Fruit fly (Drosophila melanogaster) whole organism, adult: ENCODE data around the gene Ent2.

Source experiments
- CG11617 ChIP-seq: fragments of 200-800 bp; sonication (Bioruptor generic); optimal IDR thresholded peaks from 2 replicates; lab custom pipeline; 2017; ENCODE audit warnings: mild to moderate bottlenecking, missing biosample characterization, missing genetic modification reagents, missing genetic modification characterization
- CG12768 ChIP-seq: fragments of 200-800 bp; sonication (Bioruptor generic); optimal IDR thresholded peaks from 2 replicates; lab custom pipeline; 2017; ENCODE audit warnings: missing biosample characterization, missing genetic modification characterization, mild to moderate bottlenecking, moderate library complexity, missing genetic modification reagents
- CG14711 ChIP-seq: fragments of 200-800 bp; sonication (Bioruptor generic); optimal IDR thresholded peaks from 2 replicates; lab custom pipeline; 2018; ENCODE audit warnings: missing biosample characterization, mild to moderate bottlenecking, missing genetic modification characterization, moderate library complexity
- CG1620 ChIP-seq: fragments of 200-800 bp; sonication (Bioruptor generic); optimal IDR thresholded peaks from 2 replicates; lab custom pipeline; 2016; ENCODE audit warnings: missing biosample characterization, missing genetic modification characterization
- CG33017 ChIP-seq: fragments of 200-800 bp; sonication (Bioruptor generic); optimal IDR thresholded peaks from 2 replicates; lab custom pipeline; 2018; ENCODE audit warnings: missing biosample characterization, mild to moderate bottlenecking, missing genetic modification characterization, moderate library complexity
- CG5204 ChIP-seq: fragments of 200-800 bp; sonication (Bioruptor generic); optimal IDR thresholded peaks from 2 replicates; lab custom pipeline; 2016; ENCODE audit warnings: missing biosample characterization, missing genetic modification characterization
- CG7045 ChIP-seq: fragments of 200-800 bp; sonication (Bioruptor generic); optimal IDR thresholded peaks from 2 replicates; lab custom pipeline; 2017; ENCODE audit warnings: missing biosample characterization, mild to moderate bottlenecking, missing genetic modification characterization
- CG7101 ChIP-seq: fragments of 200-800 bp; sonication (Bioruptor generic); optimal IDR thresholded peaks from 2 replicates; lab custom pipeline; 2018; ENCODE audit warnings: missing biosample characterization, mild to moderate bottlenecking, missing genetic modification characterization, moderate library complexity
- Clk ChIP-seq: fragments of 200-800 bp; sonication (Bioruptor generic); optimal IDR thresholded peaks from 2 replicates; lab custom pipeline; 2017; ENCODE audit warnings: missing biosample characterization, missing genetic modification characterization
- Crg-1 ChIP-seq: fragments of 200-800 bp; sonication (Bioruptor generic); optimal IDR thresholded peaks from 2 replicates; lab custom pipeline; 2016; ENCODE audit warnings: missing biosample characterization, missing genetic modification characterization
- Hr96 ChIP-seq: fragments of 200-800 bp; sonication (Bioruptor generic); optimal IDR thresholded peaks from 2 replicates; lab custom pipeline; 2016; ENCODE audit warnings: missing biosample characterization, missing genetic modification characterization
- Mnt ChIP-seq: fragments of 200-800 bp; sonication (Bioruptor generic); optimal IDR thresholded peaks from 2 replicates; lab custom pipeline; 2016; ENCODE audit warnings: missing biosample characterization, mild to moderate bottlenecking, missing genetic modification characterization
- bab1 ChIP-seq: fragments of 200-800 bp; sonication (Bioruptor generic); optimal IDR thresholded peaks from 3 replicates; lab custom pipeline; 2019; ENCODE audit warnings: missing biosample characterization, mild to moderate bottlenecking, missing genetic modification characterization, moderate library complexity
- cic ChIP-seq: fragments of 200-800 bp; sonication (Bioruptor generic); optimal IDR thresholded peaks from 2 replicates; lab custom pipeline; 2017; ENCODE audit warnings: missing biosample characterization, mild to moderate bottlenecking, missing genetic modification characterization, moderate library complexity
- cnc ChIP-seq, 2 experiments: fragments of >200 bp; optimal IDR thresholded peaks; 2 replicates each; lab custom pipeline; 2017
- kay ChIP-seq: fragments of 200-800 bp; sonication (Bioruptor generic); peaks from one replicate; lab custom pipeline; 2016; ENCODE audit warnings: missing biosample characterization, missing genetic modification characterization, borderline replicate concordance
- ovo ChIP-seq: fragments of 200-800 bp; sonication (Bioruptor generic); optimal IDR thresholded peaks from 2 replicates; lab custom pipeline; 2016; ENCODE audit warnings: missing biosample characterization, missing genetic modification characterization
- pad ChIP-seq: fragments of 200-800 bp; sonication (Bioruptor generic); optimal IDR thresholded peaks from 3 replicates; lab custom pipeline; 2017; ENCODE audit warnings: missing biosample characterization, missing genetic modification characterization, mild to moderate bottlenecking, moderate library complexity, missing genetic modification reagents
- tj ChIP-seq: fragments of 200-800 bp; sonication (Bioruptor generic); optimal IDR thresholded peaks from 3 replicates; lab custom pipeline; 2017; ENCODE audit warnings: missing biosample characterization, mild to moderate bottlenecking, missing genetic modification characterization, moderate library complexity
- toe ChIP-seq: fragments of 200-800 bp; sonication (Bioruptor generic); optimal IDR thresholded peaks from 2 replicates; lab custom pipeline; 2016; ENCODE audit warnings: missing biosample characterization, missing genetic modification characterization

Ent2 gene

DNA sequence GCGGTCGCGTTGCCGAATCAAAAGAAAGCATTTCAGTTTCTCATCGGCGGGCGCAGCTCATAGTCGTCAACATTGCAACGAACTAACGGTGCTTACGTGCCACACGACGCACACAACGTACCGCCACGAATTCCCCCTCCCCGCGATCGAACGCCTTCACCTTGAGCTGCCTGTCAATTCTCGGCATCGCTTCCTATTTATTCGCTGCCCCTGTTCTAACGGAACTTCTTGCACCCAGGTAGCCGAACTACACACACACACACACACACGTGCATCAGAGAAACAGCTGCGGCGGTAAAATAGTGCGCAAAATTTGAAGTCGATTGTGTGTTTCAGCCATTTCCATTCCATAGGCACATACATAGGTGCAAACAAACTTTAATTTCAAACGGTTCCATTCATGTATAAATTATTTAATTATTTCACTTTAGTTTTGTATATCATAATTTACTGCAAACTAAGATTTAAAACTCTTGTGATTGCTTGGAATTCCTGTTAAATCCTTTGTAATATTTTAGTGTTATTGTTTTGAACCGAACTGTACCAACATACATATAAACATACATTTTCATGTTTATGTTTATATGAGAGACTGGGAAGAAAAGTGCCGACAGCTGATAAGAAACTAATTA is 49.4 kb downstream of the Ent2 start:
- TF ChIP-seq cic (GFP tag; lab: Kevin White, UChicago) (no peak), cnc (optimal IDR thresholded peaks at IDR 0.05; lab: Kevin White, UChicago) (no peak), CG7045 (GFP tag; lab: Kevin White, UChicago) (no peak), ovo (GFP tag; lab: Kevin White, UChicago) (peak; percentile 80), Mnt (GFP tag; lab: Kevin White, UChicago) (no peak), CG12768 (GFP tag; lab: Kevin White, UChicago) (no peak), bab1 (GFP tag; lab: Kevin White, UChicago) (no peak), Clk (GFP tag; lab: Kevin White, UChicago) (no peak)

- peak; percentile 100 for TF ChIP-seq toe (GFP tag; lab: Kevin White, UChicago)
- peak; percentile 100 for TF ChIP-seq CG12768 (GFP tag; lab: Kevin White, UChicago)
- TF ChIP-seq ovo (GFP tag; lab: Kevin White, UChicago) = peak; percentile 100
- peak; percentile 100 for TF ChIP-seq CG7045 (GFP tag; lab: Kevin White, UChicago)
- peak; percentile 100 for TF ChIP-seq CG1620 (GFP tag; lab: Kevin White, UChicago)
- peak; percentile 98 for TF ChIP-seq pad (GFP tag; lab: Kevin White, UChicago)
- peak in 1 of 2 experiments; percentile 42 for TF ChIP-seq cnc (optimal IDR thresholded peaks at IDR 0.05; lab: Kevin White, UChicago)
- TF ChIP-seq CG14711 (tag; lab: Kevin White, UChicago) = peak; percentile 100
- peak; percentile 100 for TF ChIP-seq Hr96 (GFP tag; lab: Kevin White, UChicago)
- TF ChIP-seq CG7101 (tag; lab: Kevin White, UChicago) = peak; percentile 100
- TF ChIP-seq bab1 (GFP tag; lab: Kevin White, UChicago) = peak; percentile 100
- peak; percentile 100 for TF ChIP-seq Crg-1 (GFP tag; lab: Kevin White, UChicago)
- peak; percentile 100 for TF ChIP-seq cic (GFP tag; lab: Kevin White, UChicago)
- TF ChIP-seq Mnt (GFP tag; lab: Kevin White, UChicago) = peak; percentile 100
- TF ChIP-seq CG11617 (GFP tag; lab: Kevin White, UChicago) = peak; percentile 100
- TF ChIP-seq Clk (GFP tag; lab: Kevin White, UChicago) = peak; percentile 100
- peak; percentile 100 for TF ChIP-seq kay (GFP tag; lab: Kevin White, UChicago)
- TF ChIP-seq CG5204 (GFP tag; lab: Kevin White, UChicago) = peak; percentile 100
- peak; percentile 100 for TF ChIP-seq CG33017 (tag; lab: Kevin White, UChicago)
- peak; percentile 100 for TF ChIP-seq tj (GFP tag; lab: Kevin White, UChicago)
These were observed 50.4 kb downstream of the Ent2 start for dm6 chr2L:6612477-6613004.

dm6 chr2L:6613156-6613555 is 51.0 kb downstream of the Ent2 start:
- TF ChIP-seq pad (GFP tag; lab: Kevin White, UChicago) = no peak
- no peak for TF ChIP-seq CG7101 (tag; lab: Kevin White, UChicago)
- no peak for TF ChIP-seq Clk (GFP tag; lab: Kevin White, UChicago)
- TF ChIP-seq CG11617 (GFP tag; lab: Kevin White, UChicago) = no peak
- no peak for TF ChIP-seq CG1620 (GFP tag; lab: Kevin White, UChicago)
- TF ChIP-seq bab1 (GFP tag; lab: Kevin White, UChicago) = no peak
- TF ChIP-seq CG12768 (GFP tag; lab: Kevin White, UChicago) = no peak
- no peak for TF ChIP-seq cic (GFP tag; lab: Kevin White, UChicago)
- no peak for TF ChIP-seq Mnt (GFP tag; lab: Kevin White, UChicago)
- TF ChIP-seq CG5204 (GFP tag; lab: Kevin White, UChicago) = no peak
- no peak for TF ChIP-seq CG7045 (GFP tag; lab: Kevin White, UChicago)
- TF ChIP-seq CG14711 (tag; lab: Kevin White, UChicago) = no peak
